Worm (Caenorhabditis elegans): ENCODE measurements around the gene W07G4.8.

DNA sequence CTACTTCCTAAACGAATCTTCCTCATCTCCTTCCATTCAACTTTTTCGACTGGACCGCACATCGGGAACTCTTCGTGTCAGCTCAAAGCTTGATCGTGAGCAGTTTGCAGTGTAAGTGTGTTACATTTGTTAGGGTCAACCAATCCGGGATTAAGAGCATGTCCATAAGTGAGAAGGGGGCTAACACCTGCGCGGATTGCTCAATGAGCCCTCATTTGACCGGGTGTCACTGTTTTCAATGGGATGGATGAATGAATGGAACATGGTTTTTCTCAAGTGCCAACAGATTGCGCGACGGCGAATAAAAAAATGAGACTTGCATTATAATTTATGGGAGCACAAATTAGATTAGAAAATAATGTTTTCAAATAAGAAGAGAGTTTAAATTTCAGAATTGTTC, 24.1 kb downstream of the W07G4.8 start:
- TF ChIP-seq hlh-6 (tag; optimal IDR thresholded peaks at IDR 0.05): no peak
- TF ChIP-seq pat-9 (tag; optimal IDR thresholded peaks at IDR 0.05): no peak
- TF ChIP-seq nhr-11 (tag; optimal IDR thresholded peaks at IDR 0.05): no peak
- no peak for TF ChIP-seq lin-11 (tag; optimal IDR thresholded peaks at IDR 0.05)
- TF ChIP-seq fkh-10 (GFP tag; optimal IDR thresholded peaks at IDR 0.05): no peak
- TF ChIP-seq pqm-1 (tag; optimal IDR thresholded peaks at IDR 0.05): no peak
- TF ChIP-seq fkh-6 (tag; optimal IDR thresholded peaks at IDR 0.05): no peak
- no peak for TF ChIP-seq ama-1 (optimal IDR thresholded peaks at IDR 0.05)

All from whole organism, late embryonic.